Worm (Caenorhabditis elegans): ENCODE data around the gene R09A8.5.

The R09A8.5 gene

DNA sequence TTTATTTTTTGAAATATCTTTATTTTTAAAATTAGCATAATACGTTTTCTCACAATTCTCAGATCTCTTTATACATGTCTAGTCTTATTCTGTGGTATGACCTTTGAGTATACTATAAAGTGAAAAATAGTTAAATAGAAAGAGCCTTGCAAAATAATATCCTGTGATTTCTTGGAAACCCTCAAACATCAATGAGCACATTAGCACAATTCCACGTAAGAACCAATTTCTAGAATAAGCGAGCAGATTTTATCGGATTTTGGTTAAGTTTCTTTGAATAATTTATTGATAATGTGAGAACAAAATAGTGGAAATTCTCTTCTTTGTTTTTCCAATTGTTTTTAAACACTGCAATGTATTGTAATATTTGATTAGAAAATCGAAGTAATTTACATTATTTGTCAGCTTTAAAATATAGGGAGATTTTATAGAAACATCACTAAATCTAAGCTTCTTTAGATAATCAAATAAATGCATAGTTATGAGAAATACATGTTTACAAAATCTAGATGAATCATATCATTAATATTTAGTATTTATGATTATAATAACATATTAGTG, 28.7 kb upstream of the R09A8.5 start:
- no peak for TF ChIP-seq M03D4.4 (tag; optimal IDR thresholded peaks at IDR 0.05)
- TF ChIP-seq nhr-28 (tag; optimal IDR thresholded peaks at IDR 0.05), result no peak
- no peak for TF ChIP-seq ceh-83 (GFP tag; optimal IDR thresholded peaks at IDR 0.05)
- no peak for TF ChIP-seq elt-1 (tag; optimal IDR thresholded peaks at IDR 0.05; ENCODE audit: borderline replicate concordance, insufficient read depth)
- no peak for TF ChIP-seq nhr-76 (tag; optimal IDR thresholded peaks at IDR 0.05)
- no peak for TF ChIP-seq lsy-2 (tag; optimal IDR thresholded peaks at IDR 0.05)
- no peak for TF ChIP-seq flh-1 (GFP tag; optimal IDR thresholded peaks at IDR 0.05)
- TF ChIP-seq zip-8 (tag; optimal IDR thresholded peaks at IDR 0.05), result no peak
- TF ChIP-seq lin-13 (tag; optimal IDR thresholded peaks at IDR 0.05), result no peak
- no peak for TF ChIP-seq cnd-1 (tag; optimal IDR thresholded peaks at IDR 0.05)
- no peak for TF ChIP-seq bed-3 (GFP tag; optimal IDR thresholded peaks at IDR 0.05)
- TF ChIP-seq unc-120 (tag; optimal IDR thresholded peaks at IDR 0.05; ENCODE audit: poor library complexity, severe bottlenecking), result no peak
- TF ChIP-seq nhr-2 (tag; optimal IDR thresholded peaks at IDR 0.05), result no peak
- no peak for TF ChIP-seq hlh-1 (tag; optimal IDR thresholded peaks at IDR 0.05)

DNA sequence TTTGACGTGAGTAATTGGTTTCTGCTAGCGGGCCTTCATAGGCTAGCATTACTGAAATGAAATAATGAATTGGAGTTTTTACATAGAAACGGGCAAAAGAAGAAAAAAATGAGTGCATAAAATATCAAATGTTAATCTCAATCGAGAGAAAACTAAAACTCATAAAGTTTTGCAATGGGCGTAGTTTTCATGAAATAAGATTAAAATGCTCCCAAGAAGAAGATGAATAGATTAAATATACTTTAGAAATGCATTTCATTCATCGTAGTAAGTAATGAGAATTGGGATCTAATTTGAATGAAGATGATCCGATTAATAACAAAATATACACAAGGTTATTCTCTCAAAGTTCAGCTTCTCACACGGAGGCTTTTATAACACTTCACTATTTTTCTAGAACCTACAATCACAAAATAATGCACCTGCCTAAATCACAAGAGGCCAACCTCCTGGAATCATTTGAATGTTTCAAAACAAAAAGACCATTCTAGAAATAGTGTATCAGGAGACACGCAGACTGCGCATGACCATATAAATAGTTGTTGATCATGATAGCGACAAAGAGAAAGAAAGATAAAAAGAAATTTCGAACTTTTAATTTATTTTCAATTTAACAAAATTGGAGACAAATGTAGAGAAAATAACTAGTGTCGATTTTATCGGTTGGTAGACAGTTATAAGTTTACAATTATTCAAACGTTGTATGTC, 27.6 kb upstream of the R09A8.5 start, which contains the start of gene nhr-17:
Gene nhr-17 (minus strand): TSS at position 51 of the 708 bp plus-strand sequence.
- no peak for TF ChIP-seq hlh-1 (tag; optimal IDR thresholded peaks at IDR 0.05)
- no peak for TF ChIP-seq tbx-8 (GFP tag; optimal IDR thresholded peaks at IDR 0.05)
- no peak for TF ChIP-seq ceh-39 (tag; optimal IDR thresholded peaks at IDR 0.05)
- no peak for TF ChIP-seq flh-1 (GFP tag; optimal IDR thresholded peaks at IDR 0.05)
- TF ChIP-seq mab-5 (tag; optimal IDR thresholded peaks at IDR 0.05), result no peak
- no peak for TF ChIP-seq blmp-1 (tag; optimal IDR thresholded peaks at IDR 0.05)
- TF ChIP-seq nhr-2 (tag; optimal IDR thresholded peaks at IDR 0.05), result no peak
- TF ChIP-seq nhr-237 (tag; optimal IDR thresholded peaks at IDR 0.05), result no peak
- no peak for TF ChIP-seq lin-32 (GFP tag; optimal IDR thresholded peaks at IDR 0.05)

ce11 chrX:12665799-12666198, 25.4 kb upstream of the R09A8.5 start:
- TF ChIP-seq nhr-76 (tag; optimal IDR thresholded peaks at IDR 0.05) (no peak), nhr-2 (tag; optimal IDR thresholded peaks at IDR 0.05) (no peak)

DNA sequence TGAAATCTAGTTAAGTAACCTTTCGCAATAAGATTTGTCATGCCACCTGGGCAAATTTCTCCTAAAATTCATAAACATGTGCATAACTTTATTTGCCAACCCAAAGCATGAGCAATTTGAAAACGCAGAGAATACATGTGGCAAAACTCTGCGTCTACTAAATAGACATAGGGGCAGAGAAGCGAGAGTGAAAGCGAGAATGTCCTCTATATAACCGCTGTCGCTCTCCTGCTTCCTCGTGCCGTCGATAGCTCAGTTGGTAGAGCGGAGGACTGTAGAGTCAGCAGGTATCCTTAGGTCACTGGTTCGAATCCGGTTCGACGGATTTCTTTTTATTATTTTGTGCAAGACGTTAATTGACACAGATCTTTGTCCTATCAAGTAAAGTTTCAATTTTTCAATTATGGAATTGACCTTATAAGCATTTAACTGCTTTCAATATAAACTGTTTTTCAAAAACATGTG, 24.7 kb upstream of the R09A8.5 start:
- TF ChIP-seq nhr-2 (tag; optimal IDR thresholded peaks at IDR 0.05) (peak; percentile 14), nhr-28 (tag; optimal IDR thresholded peaks at IDR 0.05) (peak; percentile 60), ceh-43 (GFP tag; optimal IDR thresholded peaks at IDR 0.05) (peak; percentile 94), mab-5 (tag; optimal IDR thresholded peaks at IDR 0.05) (peak; percentile 19), blmp-1 (tag; optimal IDR thresholded peaks at IDR 0.05) (no peak), zip-8 (tag; optimal IDR thresholded peaks at IDR 0.05) (no peak), nhr-76 (tag; optimal IDR thresholded peaks at IDR 0.05) (no peak), nhr-12 (tag; optimal IDR thresholded peaks at IDR 0.05) (no peak), sem-2 (GFP tag; optimal IDR thresholded peaks at IDR 0.05) (peak; percentile 89), hlh-1 (tag; optimal IDR thresholded peaks at IDR 0.05) (peak; percentile 61), unc-120 (tag; optimal IDR thresholded peaks at IDR 0.05; ENCODE audit: poor library complexity, severe bottlenecking) (peak; percentile 93), ztf-11 (tag; optimal IDR thresholded peaks at IDR 0.05) (peak; percentile 69), lsy-2 (tag; optimal IDR thresholded peaks at IDR 0.05) (peak; percentile 1), bed-3 (GFP tag; optimal IDR thresholded peaks at IDR 0.05) (peak; percentile 88), nhr-237 (tag; optimal IDR thresholded peaks at IDR 0.05) (no peak), cnd-1 (tag; optimal IDR thresholded peaks at IDR 0.05) (peak; percentile 95), mep-1 (tag; optimal IDR thresholded peaks at IDR 0.05) (peak; percentile 83), snpc-4 (tag; optimal IDR thresholded peaks at IDR 0.05) (no peak), ces-1 (GFP tag; optimal IDR thresholded peaks at IDR 0.05) (peak; percentile 80), sptf-1 (tag; optimal IDR thresholded peaks at IDR 0.05) (peak; percentile 96), tbx-8 (GFP tag; optimal IDR thresholded peaks at IDR 0.05) (peak; percentile 86), flh-1 (GFP tag; optimal IDR thresholded peaks at IDR 0.05) (peak; percentile 85), ceh-83 (GFP tag; optimal IDR thresholded peaks at IDR 0.05) (peak; percentile 96), unc-62 (GFP tag; optimal IDR thresholded peaks at IDR 0.05) (peak; percentile 22), ceh-39 (tag; optimal IDR thresholded peaks at IDR 0.05) (peak; percentile 26), ham-2 (GFP tag; optimal IDR thresholded peaks at IDR 0.05) (peak; percentile 93), M03D4.4 (tag; optimal IDR thresholded peaks at IDR 0.05) (peak; percentile 95), drap-1 (GFP tag; optimal IDR thresholded peaks at IDR 0.05) (peak; percentile 96), lin-32 (GFP tag; optimal IDR thresholded peaks at IDR 0.05) (peak; percentile 86), elt-3 (tag; optimal IDR thresholded peaks at IDR 0.05) (peak; percentile 7), mls-2 (tag; optimal IDR thresholded peaks at IDR 0.05) (peak; percentile 97), unc-39 (tag; optimal IDR thresholded peaks at IDR 0.05) (peak; percentile 72), lin-13 (tag; optimal IDR thresholded peaks at IDR 0.05) (peak; percentile 57), pha-4 (tag; optimal IDR thresholded peaks at IDR 0.05) (peak; percentile 71), elt-1 (tag; optimal IDR thresholded peaks at IDR 0.05; ENCODE audit: borderline replicate concordance, insufficient read depth) (peak; percentile 10)
